Worm (Caenorhabditis elegans) whole organism, midembryonic: ENCODE data around the gene daf-18.

Experiments used
- T22C8.4 ChIP-seq: fragments of 200-800 bp; sonication (Bioruptor generic); IDR thresholded peaks from 2 replicates; pipeline ENCODE4 v1.3.6; 2022; ENCODE audit warnings: missing genetic modification characterization, missing compliant biosample characterization
- cog-1 ChIP-seq: sonication (generic microtip); optimal IDR thresholded peaks from 2 replicates; lab custom pipeline; 2016; ENCODE audit warnings: missing genetic modification characterization, missing compliant biosample characterization
- flt-1 ChIP-seq: fragments of 200-800 bp; sonication (Bioruptor generic); IDR thresholded peaks from 2 replicates; pipeline ENCODE4 v1.3.6; 2022; ENCODE audit warnings: missing genetic modification characterization, missing compliant biosample characterization
- klf-2 ChIP-seq: fragments of 200-800 bp; sonication (Bioruptor generic); conservative IDR thresholded peaks from 2 replicates; pipeline ENCODE4 v1.3.6; 2022; ENCODE audit warnings: missing genetic modification reagents, missing genetic modification characterization, missing compliant biosample characterization
- med-1 ChIP-seq: sonication (generic microtip); optimal IDR thresholded peaks from 2 replicates; lab custom pipeline; 2017; ENCODE audit warnings: missing genetic modification characterization, mild to moderate bottlenecking, missing compliant biosample characterization, antibody characterized with exemption, missing genetic modification reagents; ENCODE audit not compliant: insufficient read depth
- ztf-29 ChIP-seq: fragments of 200-800 bp; sonication (Bioruptor generic); IDR thresholded peaks from 2 replicates; pipeline ENCODE4 v1.3.6; 2022; ENCODE audit warnings: missing genetic modification reagents, missing genetic modification characterization, missing compliant biosample characterization

ce11 chrIV:454816-455215 is 29.8 kb upstream of the daf-18 start, which contains the start of the genes Y66H1A.8 and M04G7.5:
- no peak for TF ChIP-seq T22C8.4 (GFP tag; lab: Robert Waterston, UW)
- no peak for TF ChIP-seq cog-1 (tag; lab: Kevin White, UChicago)
- TF ChIP-seq med-1 (GFP tag; lab: Kevin White, UChicago): no peak
- no peak for TF ChIP-seq klf-2 (GFP tag; lab: Robert Waterston, UW)
- TF ChIP-seq ztf-29: no peak
- no peak for TF ChIP-seq flt-1 (GFP tag; lab: Robert Waterston, UW)
